Worm (Caenorhabditis elegans) whole organism, young adult: Measurements from ENCODE around the gene F17E9.2.
A peak's percentile ranks its signal among the peaks of the same experiment; 100 is the strongest.

Source experiments
- B0019.2 ChIP-seq: fragments of 200-800 bp; sonication (Bioruptor generic); conservative IDR thresholded peaks from 2 replicates; pipeline ENCODE4 v1.3.6; 2022; ENCODE audit warnings: missing genetic modification reagents, missing genetic modification characterization, missing compliant biosample characterization
- B0035.1 ChIP-seq: sonication (generic microtip); optimal IDR thresholded peaks from 2 replicates; lab custom pipeline; 2016; ENCODE audit warnings: missing genetic modification characterization, mild to moderate bottlenecking, missing compliant biosample characterization, missing genotype, missing genetic modification reagents
- B0261.1 ChIP-seq: sonication (generic microtip); optimal IDR thresholded peaks from 2 replicates; lab custom pipeline; 2016; ENCODE audit warnings: mild to moderate bottlenecking, missing genetic modification characterization, moderate library complexity, missing compliant biosample characterization
- B0336.3 ChIP-seq: fragments of 200-800 bp; sonication (Bioruptor generic); IDR thresholded peaks from 2 replicates; pipeline ENCODE4 v1.3.6; 2022; ENCODE audit warnings: missing genetic modification characterization, missing compliant biosample characterization
- F37B4.10 ChIP-seq: fragments of 200-800 bp; sonication (Bioruptor generic); IDR thresholded peaks from 2 replicates; pipeline ENCODE4 v1.3.6; 2022; ENCODE audit warnings: missing genetic modification characterization, missing compliant biosample characterization
- K11D2.4 ChIP-seq: fragments of 200-800 bp; sonication (Bioruptor generic); IDR thresholded peaks from 2 replicates; pipeline ENCODE4 v1.3.6; 2022; ENCODE audit warnings: missing genetic modification reagents, missing genetic modification characterization, missing compliant biosample characterization
- K12H6.12 ChIP-seq: fragments of 200-800 bp; sonication (Bioruptor generic); optimal IDR thresholded peaks from 2 replicates; lab custom pipeline; 2018; ENCODE audit warnings: mild to moderate bottlenecking, missing genetic modification characterization, missing compliant biosample characterization
- T07F8.4 ChIP-seq: sonication (generic microtip); optimal IDR thresholded peaks from 2 replicates; lab custom pipeline; 2016; ENCODE audit warnings: mild to moderate bottlenecking, missing genetic modification characterization, moderate library complexity, missing compliant biosample characterization
- T26A5.8 ChIP-seq: sonication (generic microtip); optimal IDR thresholded peaks from 2 replicates; lab custom pipeline; 2016; ENCODE audit warnings: missing genetic modification characterization, missing compliant biosample characterization
- Y67H2A.10 ChIP-seq: fragments of 200-800 bp; sonication (Bioruptor generic); conservative IDR thresholded peaks from 2 replicates; pipeline ENCODE4 v1.3.6; 2022; ENCODE audit warnings: missing genetic modification reagents, missing genetic modification characterization, missing compliant biosample characterization
- Y79H2A.3 ChIP-seq: fragments of 200-800 bp; sonication (Bioruptor generic); conservative IDR thresholded peaks from 2 replicates; pipeline ENCODE4 v1.3.6; 2022; ENCODE audit warnings: missing genetic modification reagents, missing genetic modification characterization, missing compliant biosample characterization
- akir-1 ChIP-seq: fragments of 200-800 bp; sonication (Bioruptor generic); optimal IDR thresholded peaks from 2 replicates; lab custom pipeline; 2018; ENCODE audit warnings: mild to moderate bottlenecking, missing genetic modification characterization, moderate library complexity, missing compliant biosample characterization
- ama-1 ChIP-seq, 3 experiments: fragments of 150-350 bp in 1 of 3; sonication (generic microtip) in 2 of 3; optimal IDR thresholded peaks; 2 replicates each; lab custom pipeline; 2014 to 2018; ENCODE audit warnings: missing biosample characterization in 2 of 3, missing genetic modification characterization in 2 of 3, missing genetic modification reagents in 2 of 3
- aptf-3 ChIP-seq: fragments of 200-800 bp; sonication (Bioruptor generic); IDR thresholded peaks from 2 replicates; pipeline ENCODE4 v1.3.6; 2022; ENCODE audit warnings: missing genetic modification characterization, missing compliant biosample characterization
- atf-7 ChIP-seq: sonication (generic microtip); optimal IDR thresholded peaks from 2 replicates; lab custom pipeline; 2017; ENCODE audit warnings: mild to moderate bottlenecking, missing genetic modification characterization, missing compliant biosample characterization
- attf-5 ChIP-seq: fragments of 200-800 bp; sonication (Bioruptor generic); optimal IDR thresholded peaks from 2 replicates; lab custom pipeline; 2018; ENCODE audit warnings: mild to moderate bottlenecking, missing genetic modification characterization, missing compliant biosample characterization
- ccch-3 ChIP-seq: fragments of 200-800 bp; sonication (Bioruptor generic); optimal IDR thresholded peaks from 2 replicates; lab custom pipeline; 2018; ENCODE audit warnings: mild to moderate bottlenecking, missing genetic modification characterization, missing compliant biosample characterization
- ceh-27 ChIP-seq: fragments of 200-800 bp; sonication (Bioruptor generic); optimal IDR thresholded peaks from 2 replicates; lab custom pipeline; 2018; ENCODE audit warnings: mild to moderate bottlenecking, missing genetic modification characterization, moderate library complexity, missing compliant biosample characterization
- ceh-40 ChIP-seq: fragments of 200-800 bp; sonication (Bioruptor generic); IDR thresholded peaks from 2 replicates; pipeline ENCODE4 v1.3.6; 2022; ENCODE audit warnings: missing genetic modification characterization, missing compliant biosample characterization
- chd-7 ChIP-seq: sonication (generic microtip); optimal IDR thresholded peaks from 2 replicates; lab custom pipeline; 2016; ENCODE audit warnings: mild to moderate bottlenecking, missing genetic modification characterization, moderate library complexity, missing compliant biosample characterization
- die-1 ChIP-seq: sonication (generic microtip); optimal IDR thresholded peaks from 2 replicates; lab custom pipeline; 2016; ENCODE audit warnings: missing genotype, mild to moderate bottlenecking, missing genetic modification characterization, missing compliant biosample characterization
- dox-1 ChIP-seq: fragments of 200-800 bp; sonication (Bioruptor generic); IDR thresholded peaks from 2 replicates; pipeline ENCODE4 v1.3.6; 2022; ENCODE audit warnings: missing genetic modification reagents, missing genetic modification characterization, missing compliant biosample characterization
- dpff-1 ChIP-seq: sonication (generic microtip); optimal IDR thresholded peaks from 2 replicates; lab custom pipeline; 2017; ENCODE audit warnings: mild to moderate bottlenecking, missing genetic modification characterization, missing compliant biosample characterization
- efl-1 ChIP-seq: fragments of 150-350 bp; optimal IDR thresholded peaks from 2 replicates; lab custom pipeline; 2014; ENCODE audit warnings: missing biosample characterization, missing genetic modification reagents, missing genetic modification characterization
- egl-18 ChIP-seq: fragments of 200-800 bp; sonication (Bioruptor generic); IDR thresholded peaks from 2 replicates; pipeline ENCODE4 v1.3.6; 2022; ENCODE audit warnings: missing genetic modification reagents, missing genetic modification characterization, missing compliant biosample characterization
- gei-17 ChIP-seq: fragments of 200-800 bp; sonication (Bioruptor generic); optimal IDR thresholded peaks from 2 replicates; lab custom pipeline; 2018; ENCODE audit warnings: mild to moderate bottlenecking, missing genetic modification characterization, missing compliant biosample characterization
- him-1 ChIP-seq: sonication (generic microtip); optimal IDR thresholded peaks from 2 replicates; lab custom pipeline; 2016; ENCODE audit warnings: missing genotype, missing genetic modification reagents, missing genetic modification characterization, missing compliant biosample characterization
- hmg-1.2 ChIP-seq: fragments of 200-800 bp; sonication (Bioruptor generic); IDR thresholded peaks from 2 replicates; pipeline ENCODE4 v1.3.6; 2022; ENCODE audit warnings: missing genetic modification reagents, missing genetic modification characterization, missing compliant biosample characterization
- hmg-20 ChIP-seq: fragments of 200-800 bp; sonication (Bioruptor generic); IDR thresholded peaks from 2 replicates; pipeline ENCODE4 v1.3.6; 2022; ENCODE audit warnings: missing genetic modification reagents, missing genetic modification characterization, missing compliant biosample characterization
- hrde-1 ChIP-seq: sonication (generic microtip); optimal IDR thresholded peaks from 2 replicates; lab custom pipeline; 2016; ENCODE audit warnings: missing genetic modification characterization, mild to moderate bottlenecking, missing compliant biosample characterization, moderate library complexity, missing genotype, missing genetic modification reagents, borderline replicate concordance
- lag-1 ChIP-seq: fragments of 200-800 bp; sonication (Bioruptor generic); IDR thresholded peaks from 2 replicates; pipeline ENCODE4 v1.3.6; 2022; ENCODE audit warnings: missing genetic modification reagents, missing genetic modification characterization, missing compliant biosample characterization
- let-526 ChIP-seq: fragments of 200-800 bp; sonication (Bioruptor generic); IDR thresholded peaks from 2 replicates; pipeline ENCODE4 v1.3.6; 2022; ENCODE audit warnings: missing genetic modification reagents, missing genetic modification characterization, missing compliant biosample characterization
- lin-40 ChIP-seq: sonication (generic microtip); optimal IDR thresholded peaks from 2 replicates; lab custom pipeline; 2016; ENCODE audit warnings: missing genetic modification characterization, mild to moderate bottlenecking, missing compliant biosample characterization, missing genotype, missing genetic modification reagents
- lin-54 ChIP-seq: fragments of 200-800 bp; sonication (Bioruptor generic); optimal IDR thresholded peaks from 2 replicates; lab custom pipeline; 2018; ENCODE audit warnings: mild to moderate bottlenecking, missing genetic modification characterization, missing compliant biosample characterization
- lir-1 ChIP-seq: fragments of 200-800 bp; sonication (Bioruptor generic); conservative IDR thresholded peaks from 2 replicates; pipeline ENCODE4 v1.3.6; 2022; ENCODE audit warnings: missing genetic modification reagents, missing genetic modification characterization, missing compliant biosample characterization
- madf-3 ChIP-seq: fragments of 200-800 bp; sonication (Bioruptor generic); IDR thresholded peaks from 2 replicates; pipeline ENCODE4 v1.3.6; 2022; ENCODE audit warnings: missing genetic modification reagents, missing genetic modification characterization, missing compliant biosample characterization
- madf-6 ChIP-seq: fragments of 200-800 bp; sonication (Bioruptor generic); IDR thresholded peaks from 2 replicates; pipeline ENCODE4 v1.3.6; 2022; ENCODE audit warnings: missing genetic modification reagents, missing genetic modification characterization, missing compliant biosample characterization
- mcd-1 ChIP-seq: fragments of 200-800 bp; sonication (Bioruptor generic); IDR thresholded peaks from 2 replicates; pipeline ENCODE4 v1.3.6; 2022; ENCODE audit warnings: missing genetic modification reagents, missing genetic modification characterization, missing compliant biosample characterization
- nhr-27 ChIP-seq: fragments of 200-800 bp; sonication (Bioruptor generic); optimal IDR thresholded peaks from 2 replicates; lab custom pipeline; 2018; ENCODE audit warnings: mild to moderate bottlenecking, missing genetic modification characterization, moderate library complexity, missing compliant biosample characterization
- rec-8 ChIP-seq, 2 experiments: sonication (generic microtip); optimal IDR thresholded peaks; 2 replicates each; lab custom pipeline; 2016; ENCODE audit warnings: mild to moderate bottlenecking in 2 of 2, missing genetic modification characterization in 2 of 2, missing genetic modification reagents in 2 of 2, missing genotype in 2 of 2, missing biosample characterization in 1 of 2, missing compliant biosample characterization in 1 of 2, moderate library complexity in 1 of 2
- sdz-38 ChIP-seq: sonication (generic microtip); optimal IDR thresholded peaks from 2 replicates; lab custom pipeline; 2016; ENCODE audit warnings: missing genotype, missing genetic modification characterization, missing compliant biosample characterization
- snpc-3.4 ChIP-seq: sonication (generic microtip); optimal IDR thresholded peaks from 2 replicates; lab custom pipeline; 2017; ENCODE audit warnings: missing genetic modification characterization, mild to moderate bottlenecking, missing compliant biosample characterization, antibody characterized with exemption, moderate library complexity, missing genotype, missing genetic modification reagents
- somi-1 ChIP-seq: fragments of 200-800 bp; sonication (Bioruptor generic); optimal IDR thresholded peaks from 2 replicates; lab custom pipeline; 2018; ENCODE audit warnings: mild to moderate bottlenecking, missing genetic modification characterization, missing compliant biosample characterization
- sptf-2 ChIP-seq: fragments of 200-800 bp; sonication (Bioruptor generic); optimal IDR thresholded peaks from 2 replicates; lab custom pipeline; 2018; ENCODE audit warnings: mild to moderate bottlenecking, missing genetic modification characterization, missing compliant biosample characterization
- tbx-9 ChIP-seq: sonication (generic microtip); optimal IDR thresholded peaks from 2 replicates; lab custom pipeline; 2016; ENCODE audit warnings: borderline replicate concordance, missing genetic modification characterization, inconsistent platforms, missing compliant biosample characterization
- tlf-1 ChIP-seq: fragments of 200-800 bp; sonication (Bioruptor generic); optimal IDR thresholded peaks from 2 replicates; lab custom pipeline; 2018; ENCODE audit warnings: mild to moderate bottlenecking, missing genetic modification characterization, missing compliant biosample characterization
- ztf-28 ChIP-seq: fragments of 200-800 bp; sonication (Bioruptor generic); IDR thresholded peaks from 2 replicates; pipeline ENCODE4 v1.3.6; 2022; ENCODE audit warnings: missing genetic modification reagents, missing genetic modification characterization, missing compliant biosample characterization
- ztf-3 ChIP-seq: fragments of 200-800 bp; sonication (Bioruptor generic); optimal IDR thresholded peaks from 2 replicates; lab custom pipeline; 2018; ENCODE audit warnings: mild to moderate bottlenecking, missing genetic modification characterization, missing compliant biosample characterization

The F17E9.2 gene

ce11 chrIV:8375381-8375780 lies 19.7 kb downstream of the F17E9.2 start (continued):
- TF ChIP-seq ccch-3 (GFP tag; lab: Kevin White, UChicago) (peak; percentile 50), sdz-38 (no peak), atf-7 (tag; lab: Kevin White, UChicago) (peak; percentile 31), akir-1 (GFP tag; lab: Kevin White, UChicago) (no peak), chd-7 (tag; lab: Kevin White, UChicago) (peak; percentile 60), dox-1 (GFP tag; lab: Robert Waterston, UW) (peak; percentile 82), dpff-1 (tag; lab: Kevin White, UChicago) (no peak), B0261.1 (tag; lab: Kevin White, UChicago) (peak; percentile 77), tlf-1 (GFP tag; lab: Kevin White, UChicago) (peak; percentile 24), Y79H2A.3 (0 out of 2 replicates have a peak, but pooled peaks have one; percentile 54), efl-1 (peak; percentile 18), hrde-1 (tag; lab: Kevin White, UChicago) (peak; percentile 78), rec-8 (tag; optimal IDR thresholded peaks at IDR 0.05; lab: Kevin White, UChicago) (peak; percentile 51 to 76), lag-1 (GFP tag; lab: Robert Waterston, UW) (no peak), hmg-1.2 (GFP tag; lab: Robert Waterston, UW) (peak; percentile 63), ceh-40 (no peak), F37B4.10 (GFP tag; lab: Robert Waterston, UW) (no peak), mcd-1 (GFP tag; lab: Robert Waterston, UW) (peak; percentile 59; the same call in 1 of the 2 replicates), die-1 (tag; lab: Kevin White, UChicago) (peak; percentile 90), B0019.2 (no peak; the same call in 1 of the 2 replicates), somi-1 (GFP tag; lab: Kevin White, UChicago) (peak; percentile 55), T26A5.8 (tag; lab: Kevin White, UChicago) (no peak), him-1 (tag; lab: Kevin White, UChicago) (peak; percentile 88), nhr-27 (tag; lab: Kevin White, UChicago) (peak; percentile 21), attf-5 (peak; percentile 49), ztf-28 (GFP tag; lab: Robert Waterston, UW) (no peak), lir-1 (0 out of 2 replicates have a peak, but pooled peaks have one; percentile 45), Y67H2A.10 (GFP tag; lab: Robert Waterston, UW) (0 out of 2 replicates have a peak, but pooled peaks have one; percentile 43), lin-54 (peak; percentile 63), ceh-27 (GFP tag; lab: Kevin White, UChicago) (peak; percentile 70), let-526 (GFP tag; lab: Robert Waterston, UW) (no peak), B0035.1 (tag; lab: Kevin White, UChicago) (peak; percentile 29), K12H6.12 (tag; lab: Kevin White, UChicago) (peak; percentile 9), snpc-3.4 (tag; lab: Kevin White, UChicago) (peak; percentile 82), gei-17 (GFP tag; lab: Kevin White, UChicago) (no peak), madf-6 (GFP tag; lab: Robert Waterston, UW) (peak; percentile 58; the same call in 1 of the 2 replicates), aptf-3 (GFP tag; lab: Robert Waterston, UW) (0 out of 2 replicates have a peak, but pooled peaks have one; percentile 36), egl-18 (GFP tag; lab: Robert Waterston, UW) (no peak), lin-40 (tag; lab: Kevin White, UChicago) (peak; percentile 64), tbx-9 (tag; lab: Kevin White, UChicago) (no peak), B0336.3 (GFP tag; lab: Robert Waterston, UW) (peak; percentile 83), ama-1 (optimal IDR thresholded peaks at IDR 0.05; lab: Kevin White, UChicago) (peak; percentile 23), ama-1 (GFP tag; optimal IDR thresholded peaks at IDR 0.05; lab: Kevin White, UChicago) (peak; percentile 46 to 65), ztf-3 (GFP tag; lab: Kevin White, UChicago) (no peak), K11D2.4 (peak; percentile 33; the same call in 1 of the 2 replicates), madf-3 (GFP tag; lab: Robert Waterston, UW) (no peak), sptf-2 (GFP tag; lab: Kevin White, UChicago) (peak; percentile 49), hmg-20 (GFP tag; lab: Robert Waterston, UW) (0 out of 2 replicates have a peak, but pooled peaks have one; percentile 37), T07F8.4 (tag; lab: Kevin White, UChicago) (peak; percentile 76)
